Fruit fly (Drosophila melanogaster) whole organism, embryonic: Measurements from ENCODE around the gene Dph5.
A peak's percentile ranks its signal among the peaks of the same experiment; 100 is the strongest.

Experiments
- Asciz ChIP-seq: fragments of 200-800 bp; sonication (Bioruptor generic); optimal IDR thresholded peaks from 2 replicates; lab custom pipeline; 2017; ENCODE audit warnings: missing biosample characterization, mild to moderate bottlenecking, missing genetic modification characterization, missing genetic modification reagents
- BEAF-32 ChIP-seq: fragments of 200-800 bp; sonication (Bioruptor generic); optimal IDR thresholded peaks from 3 replicates; lab custom pipeline; 2017; ENCODE audit warnings: missing biosample characterization, missing genetic modification characterization, mild to moderate bottlenecking, moderate library complexity, missing genetic modification reagents
- Bgb ChIP-seq: fragments of 200-800 bp; sonication (Bioruptor generic); IDR thresholded peaks from 2 replicates; pipeline ENCODE4 v1.3.6; 2022; ENCODE audit warnings: missing biosample characterization, missing genetic modification characterization; ENCODE audit not compliant: partially characterized antibody
- CG10366 ChIP-seq: fragments of 200-800 bp; sonication (Bioruptor generic); IDR thresholded peaks from 2 replicates; pipeline ENCODE4 v1.3.6; 2022; ENCODE audit warnings: missing biosample characterization, missing genetic modification characterization
- CG11398 ChIP-seq: fragments of 200-800 bp; sonication (Bioruptor generic); optimal IDR thresholded peaks from 2 replicates; lab custom pipeline; 2016; ENCODE audit warnings: missing biosample characterization, missing genetic modification characterization
- CG11504 ChIP-seq: fragments of 200-800 bp; sonication (Bioruptor generic); optimal IDR thresholded peaks from 3 replicates; lab custom pipeline; 2019; ENCODE audit warnings: missing biosample characterization, mild to moderate bottlenecking, missing genetic modification characterization, moderate library complexity
- CG11723 ChIP-seq: fragments of 200-800 bp; sonication (Bioruptor generic); optimal IDR thresholded peaks from 2 replicates; lab custom pipeline; 2017; ENCODE audit warnings: missing biosample characterization, mild to moderate bottlenecking, missing genetic modification characterization
- CG14014 ChIP-seq: fragments of 200-800 bp; sonication (Bioruptor generic); IDR thresholded peaks from 2 replicates; pipeline ENCODE4 v1.3.6; 2022; ENCODE audit warnings: missing biosample characterization, missing genetic modification characterization
- CG14441 ChIP-seq: fragments of 200-800 bp; sonication (Bioruptor generic); IDR thresholded peaks from 2 replicates; pipeline ENCODE4 v1.3.6; 2022; ENCODE audit warnings: missing biosample characterization, missing genetic modification characterization
- CG15269 ChIP-seq: fragments of 200-800 bp; sonication (Bioruptor generic); optimal IDR thresholded peaks from 2 replicates; lab custom pipeline; 2018; ENCODE audit warnings: missing biosample characterization, mild to moderate bottlenecking, missing genetic modification characterization, moderate library complexity
- CG17385 ChIP-seq: fragments of 200-800 bp; sonication (Bioruptor generic); optimal IDR thresholded peaks from 3 replicates; lab custom pipeline; 2018; ENCODE audit warnings: missing biosample characterization, mild to moderate bottlenecking, missing genetic modification characterization
- CG18599 ChIP-seq: fragments of 200-800 bp; sonication (Bioruptor generic); optimal IDR thresholded peaks from 3 replicates; lab custom pipeline; 2017; ENCODE audit warnings: missing biosample characterization, missing genetic modification characterization, mild to moderate bottlenecking, moderate library complexity, missing genetic modification reagents
- CG18619 ChIP-seq: fragments of 200-800 bp; sonication (Bioruptor generic); optimal IDR thresholded peaks from 3 replicates; lab custom pipeline; 2017; ENCODE audit warnings: missing biosample characterization, mild to moderate bottlenecking, missing genetic modification characterization
- CG2678 ChIP-seq: fragments of 200-800 bp; sonication (Bioruptor generic); optimal IDR thresholded peaks from 3 replicates; lab custom pipeline; 2019; ENCODE audit warnings: missing biosample characterization, mild to moderate bottlenecking, missing genetic modification characterization, moderate library complexity
- CG2889 ChIP-seq: fragments of 200-800 bp; sonication (Bioruptor generic); IDR thresholded peaks from 3 replicates; pipeline ENCODE4 v1.3.6; 2022; ENCODE audit warnings: missing biosample characterization, missing genetic modification characterization
- CG32767 ChIP-seq: fragments of 200-800 bp; sonication (Bioruptor generic); IDR thresholded peaks from 2 replicates; pipeline ENCODE4 v1.3.6; 2022; ENCODE audit warnings: missing biosample characterization, missing genetic modification characterization
- CG34224 ChIP-seq: fragments of 200-800 bp; sonication (Bioruptor generic); IDR thresholded peaks from 3 replicates; pipeline ENCODE4 v1.3.6; 2022; ENCODE audit warnings: missing biosample characterization, missing genetic modification characterization; ENCODE audit not compliant: partially characterized antibody
- CG4707 ChIP-seq: fragments of 200-800 bp; sonication (Bioruptor generic); optimal IDR thresholded peaks from 2 replicates; lab custom pipeline; 2018; ENCODE audit warnings: missing biosample characterization, mild to moderate bottlenecking, missing genetic modification characterization, moderate library complexity
- CG5245 ChIP-seq: fragments of 200-800 bp; sonication (Bioruptor generic); optimal IDR thresholded peaks from 3 replicates; lab custom pipeline; 2016; ENCODE audit warnings: missing biosample characterization, missing genetic modification characterization
- CG9876 ChIP-seq: fragments of 200-800 bp; sonication (Bioruptor generic); optimal IDR thresholded peaks from 2 replicates; lab custom pipeline; 2016; ENCODE audit warnings: missing biosample characterization, missing genetic modification characterization
- CoRest ChIP-seq: fragments of 200-800 bp; sonication (Bioruptor generic); optimal IDR thresholded peaks from 3 replicates; lab custom pipeline; 2018; ENCODE audit warnings: missing biosample characterization, mild to moderate bottlenecking, missing genetic modification characterization, moderate library complexity
- HHEX ChIP-seq: fragments of 200-800 bp; sonication (Bioruptor generic); optimal IDR thresholded peaks from 3 replicates; lab custom pipeline; 2017; ENCODE audit warnings: missing biosample characterization, mild to moderate bottlenecking, missing genetic modification characterization, missing genetic modification reagents
- Hmx ChIP-seq: fragments of 200-800 bp; sonication (Bioruptor generic); optimal IDR thresholded peaks from 2 replicates; lab custom pipeline; 2016; ENCODE audit warnings: missing biosample characterization, missing genetic modification characterization
- Hr3 ChIP-seq: fragments of 200-800 bp; sonication (Bioruptor generic); optimal IDR thresholded peaks from 3 replicates; lab custom pipeline; 2016; ENCODE audit warnings: missing biosample characterization, missing genetic modification characterization
- Hr51 ChIP-seq, 2 experiments: fragments of 200-800 bp; sonication (Bioruptor generic); optimal IDR thresholded peaks; 2 replicates in 1 of 2; 3 replicates in 1 of 2; lab custom pipeline; 2016 to 2018; ENCODE audit warnings: missing biosample characterization in 2 of 2, missing genetic modification characterization in 2 of 2, mild to moderate bottlenecking in 1 of 2, moderate library complexity in 1 of 2
- NFAT ChIP-seq: fragments of 200-800 bp; sonication (Bioruptor generic); IDR thresholded peaks from 2 replicates; pipeline ENCODE4 v1.3.6; 2022; ENCODE audit warnings: missing biosample characterization, missing genetic modification characterization
- Ravus ChIP-seq: fragments of 200-800 bp; sonication (Bioruptor generic); IDR thresholded peaks from 2 replicates; pipeline ENCODE4 v1.3.6; 2022; ENCODE audit warnings: missing biosample characterization, missing genetic modification characterization
- Ssrp ChIP-seq: fragments of 200-800 bp; sonication (Bioruptor generic); optimal IDR thresholded peaks from 2 replicates; lab custom pipeline; 2018; ENCODE audit warnings: missing biosample characterization, mild to moderate bottlenecking, missing genetic modification characterization, moderate library complexity
- ara ChIP-seq: fragments of 200-800 bp; sonication (Bioruptor generic); IDR thresholded peaks from 2 replicates; pipeline ENCODE4 v1.3.6; 2022; ENCODE audit warnings: missing biosample characterization, missing genetic modification characterization
- az2 ChIP-seq: fragments of 200-800 bp; sonication (Bioruptor generic); optimal IDR thresholded peaks from 3 replicates; lab custom pipeline; 2016; ENCODE audit warnings: missing biosample characterization, missing genetic modification characterization
- bab2 ChIP-seq: fragments of 200-800 bp; sonication (Bioruptor generic); optimal IDR thresholded peaks from 2 replicates; lab custom pipeline; 2016; ENCODE audit warnings: missing biosample characterization, missing genetic modification characterization
- chif ChIP-seq, 2 experiments: fragments of 200-800 bp; sonication (Bioruptor generic); optimal IDR thresholded peaks; 3 replicates each; lab custom pipeline; 2016; ENCODE audit warnings: missing biosample characterization in 2 of 2, missing genetic modification characterization in 2 of 2
- chn ChIP-seq: fragments of 200-800 bp; sonication (Bioruptor generic); optimal IDR thresholded peaks from 2 replicates; lab custom pipeline; 2016; ENCODE audit warnings: missing biosample characterization, missing genetic modification characterization
- ci ChIP-seq: fragments of 200-800 bp; sonication (Bioruptor generic); IDR thresholded peaks from 3 replicates; pipeline ENCODE4 v1.3.6; 2022; ENCODE audit warnings: missing biosample characterization, missing genetic modification characterization
- fu2 ChIP-seq: fragments of 200-800 bp; sonication (Bioruptor generic); optimal IDR thresholded peaks from 2 replicates; lab custom pipeline; 2016; ENCODE audit warnings: missing biosample characterization, missing genetic modification characterization
- gcm ChIP-seq: fragments of 200-800 bp; sonication (Bioruptor generic); optimal IDR thresholded peaks from 2 replicates; lab custom pipeline; 2019; ENCODE audit warnings: missing biosample characterization, mild to moderate bottlenecking, missing genetic modification characterization, moderate library complexity
- grau ChIP-seq: fragments of 200-800 bp; optimal IDR thresholded peaks from 3 replicates; lab custom pipeline; 2019; ENCODE audit warnings: missing biosample characterization, mild to moderate bottlenecking, missing genetic modification characterization, moderate library complexity
- hkb ChIP-seq, 2 experiments: fragments of 200-800 bp in 1 of 2; fragments of >200 bp in 1 of 2; sonication (Bioruptor generic) in 1 of 2; IDR thresholded peaks in 1 of 2; optimal IDR thresholded peaks in 1 of 2; 2 replicates each; pipeline versions ENCODE4 v1.3.6 to Lab custom; 2017 to 2022; ENCODE audit warnings: missing biosample characterization in 1 of 2, missing genetic modification characterization in 1 of 2
- ind ChIP-seq: fragments of 200-800 bp; sonication (Bioruptor generic); optimal IDR thresholded peaks from 3 replicates; lab custom pipeline; 2016; ENCODE audit warnings: missing biosample characterization, missing genetic modification characterization
- lab ChIP-seq: fragments of 200-800 bp; sonication (Bioruptor generic); optimal IDR thresholded peaks from 3 replicates; lab custom pipeline; 2017; ENCODE audit warnings: missing biosample characterization, missing genetic modification characterization, mild to moderate bottlenecking, moderate library complexity, missing genetic modification reagents
- lmd ChIP-seq: fragments of 200-800 bp; sonication (Bioruptor generic); IDR thresholded peaks from 2 replicates; pipeline ENCODE4 v1.3.6; 2022; ENCODE audit warnings: missing biosample characterization, missing genetic modification characterization
- mam ChIP-seq: fragments of 200-800 bp; sonication (Bioruptor generic); optimal IDR thresholded peaks from 3 replicates; lab custom pipeline; 2016; ENCODE audit warnings: missing biosample characterization, missing genetic modification characterization
- nerfin-2 ChIP-seq: fragments of 200-800 bp; sonication (Bioruptor generic); IDR thresholded peaks from 2 replicates; pipeline ENCODE4 v1.3.6; 2022; ENCODE audit warnings: missing biosample characterization, missing genetic modification characterization; ENCODE audit not compliant: partially characterized antibody
- pho ChIP-seq: fragments of 200-800 bp; sonication (Bioruptor generic); optimal IDR thresholded peaks from 2 replicates; lab custom pipeline; 2016; ENCODE audit warnings: missing biosample characterization, missing genetic modification characterization
- seq ChIP-seq: fragments of 200-800 bp; sonication (Bioruptor generic); IDR thresholded peaks from 2 replicates; pipeline ENCODE4 v1.3.6; 2022; ENCODE audit warnings: missing biosample characterization, missing genetic modification characterization
- trem ChIP-seq: fragments of 200-800 bp; optimal IDR thresholded peaks from 3 replicates; lab custom pipeline; 2019; ENCODE audit warnings: missing biosample characterization, mild to moderate bottlenecking, missing genetic modification characterization, moderate library complexity
- unpg ChIP-seq: fragments of 200-800 bp; sonication (Bioruptor generic); optimal IDR thresholded peaks from 3 replicates; lab custom pipeline; 2018; ENCODE audit warnings: missing biosample characterization, mild to moderate bottlenecking, missing genetic modification characterization, moderate library complexity
- zen ChIP-seq: fragments of 200-800 bp; sonication (Bioruptor generic); optimal IDR thresholded peaks from 3 replicates; lab custom pipeline; 2018; ENCODE audit warnings: missing biosample characterization, mild to moderate bottlenecking, missing genetic modification characterization, moderate library complexity

Gene Dph5

dm6 chr3R:22627936-22628513, 45.0 kb upstream of the Dph5 start:
- peak; percentile 2 for TF ChIP-seq fu2
- TF ChIP-seq ci (GFP tag; lab: Robert Waterston, UW) = 0 out of 3 replicates have a peak, but pooled peaks have one; percentile 42
- TF ChIP-seq Asciz (GFP tag; lab: Kevin White, UChicago) = no peak
- no peak for TF ChIP-seq nerfin-2 (GFP tag; lab: Robert Waterston, UW)
- no peak for TF ChIP-seq Bgb (GFP tag; lab: Robert Waterston, UW)
- TF ChIP-seq grau (tag; lab: Kevin White, UChicago) = peak; percentile 87
- no peak for TF ChIP-seq Ravus
- peak; percentile 23 for TF ChIP-seq chn
- no peak for TF ChIP-seq CG5245 (GFP tag; lab: Kevin White, UChicago)
- peak; percentile 33 for TF ChIP-seq lab (GFP tag; lab: Kevin White, UChicago)
- no peak for TF ChIP-seq trem
- TF ChIP-seq gcm = peak; percentile 80
- TF ChIP-seq Ssrp (tag; lab: Kevin White, UChicago) = peak; percentile 3
- TF ChIP-seq chif (GFP tag; optimal IDR thresholded peaks at IDR 0.05; lab: Kevin White, UChicago) = peak in 1 of 2 experiments; percentile 43
- TF ChIP-seq pho (GFP tag; lab: Kevin White, UChicago) = no peak
- TF ChIP-seq zen = no peak
- no peak for TF ChIP-seq hkb (optimal IDR thresholded peaks at IDR 0.05; lab: Kevin White, UChicago)
- peak; percentile 70 for TF ChIP-seq hkb (GFP tag; IDR thresholded peaks at IDR 0.05; lab: Robert Waterston, UW)
- peak; percentile 1 for TF ChIP-seq CG4707 (GFP tag; lab: Kevin White, UChicago)
- peak; percentile 50 for TF ChIP-seq CG17385 (GFP tag; lab: Kevin White, UChicago)
- TF ChIP-seq Hr51 (GFP tag; optimal IDR thresholded peaks at IDR 0.05; lab: Kevin White, UChicago) = peak in 1 of 2 experiments; percentile 58
- TF ChIP-seq CG14014 = peak; percentile 55; the same call in 1 of the 2 replicates
- TF ChIP-seq CG10366 (GFP tag; lab: Robert Waterston, UW) = peak; percentile 52
- TF ChIP-seq BEAF-32 = no peak
- peak; percentile 37 for TF ChIP-seq Hr3 (GFP tag; lab: Kevin White, UChicago)
- TF ChIP-seq CG2678 = peak; percentile 37
- TF ChIP-seq CG11723 (GFP tag; lab: Kevin White, UChicago) = peak; percentile 19
- TF ChIP-seq ind (GFP tag; lab: Kevin White, UChicago) = peak; percentile 16
- peak; percentile 62 for TF ChIP-seq CG15269 (tag; lab: Kevin White, UChicago)
- TF ChIP-seq CG18599 = peak; percentile 5
- TF ChIP-seq lmd (GFP tag; lab: Robert Waterston, UW) = 0 out of 2 replicates have a peak, but pooled peaks have one; percentile 20
- TF ChIP-seq CG18619 (GFP tag; lab: Kevin White, UChicago) = peak; percentile 17
- peak; percentile 49; the same call in 1 of the 2 replicates for TF ChIP-seq CG14441
- TF ChIP-seq seq = peak; percentile 46; the same call in 1 of the 2 replicates
- peak; percentile 54 for TF ChIP-seq CG11504
- TF ChIP-seq NFAT (GFP tag; lab: Robert Waterston, UW) = no peak
- no peak for TF ChIP-seq CG11398 (GFP tag; lab: Kevin White, UChicago)
- 0 out of 3 replicates have a peak, but pooled peaks have one; percentile 38 for TF ChIP-seq CG2889
- peak; percentile 49 for TF ChIP-seq unpg
- peak; percentile 44 for TF ChIP-seq mam
- no peak for TF ChIP-seq CG34224 (GFP tag; lab: Robert Waterston, UW)
- TF ChIP-seq HHEX (GFP tag; lab: Kevin White, UChicago) = no peak
- peak; percentile 54; the same call in 1 of the 2 replicates for TF ChIP-seq CG32767 (GFP tag; lab: Robert Waterston, UW)
- TF ChIP-seq ara (GFP tag; lab: Robert Waterston, UW) = no peak
- peak; percentile 30 for TF ChIP-seq az2 (GFP tag; lab: Kevin White, UChicago)
- TF ChIP-seq bab2 (GFP tag; lab: Kevin White, UChicago) = peak; percentile 15
- TF ChIP-seq Hmx (GFP tag; lab: Kevin White, UChicago) = no peak
- peak; percentile 54 for TF ChIP-seq CoRest (tag; lab: Kevin White, UChicago)
- no peak for TF ChIP-seq CG9876 (GFP tag; lab: Kevin White, UChicago)
